Worm (Caenorhabditis elegans) whole organism, young adult: Measurements from ENCODE around the gene F36H5.4.

ENCODE experiments used
- F33H1.4 ChIP-seq: fragments of 200-800 bp; sonication (Bioruptor generic); IDR thresholded peaks from 2 replicates; pipeline ENCODE4 v1.3.6; 2022; ENCODE audit warnings: missing genetic modification reagents, missing genetic modification characterization, missing compliant biosample characterization
- F57A8.1 ChIP-seq: fragments of 200-800 bp; sonication (Bioruptor generic); optimal IDR thresholded peaks from 2 replicates; lab custom pipeline; 2018; ENCODE audit warnings: mild to moderate bottlenecking, missing genetic modification characterization, moderate library complexity, missing compliant biosample characterization
- ama-1 ChIP-seq, 3 experiments: fragments of 150-350 bp in 1 of 3; sonication (generic microtip) in 2 of 3; optimal IDR thresholded peaks; 2 replicates each; lab custom pipeline; 2014 to 2018; ENCODE audit warnings: missing biosample characterization in 2 of 3, missing genetic modification characterization in 2 of 3, missing genetic modification reagents in 2 of 3
- cebp-1 ChIP-seq, 2 experiments: fragments of 200-800 bp in 1 of 2; sonication (Bioruptor generic) in 1 of 2; sonication (generic microtip) in 1 of 2; IDR thresholded peaks in 1 of 2; optimal IDR thresholded peaks in 1 of 2; 2 replicates each; pipeline versions ENCODE4 v1.3.6 to Lab custom; 2017 to 2022; ENCODE audit warnings: missing compliant biosample characterization in 2 of 2, missing genetic modification characterization in 2 of 2, mild to moderate bottlenecking in 1 of 2, missing genetic modification reagents in 1 of 2, moderate library complexity in 1 of 2
- ceh-58 ChIP-seq: fragments of 200-800 bp; sonication (Bioruptor generic); IDR thresholded peaks from 2 replicates; pipeline ENCODE4 v1.3.6; 2022; ENCODE audit warnings: missing genetic modification characterization, missing compliant biosample characterization
- dpff-1 ChIP-seq: sonication (generic microtip); optimal IDR thresholded peaks from 2 replicates; lab custom pipeline; 2017; ENCODE audit warnings: mild to moderate bottlenecking, missing genetic modification characterization, missing compliant biosample characterization
- egrh-3 ChIP-seq: fragments of 200-800 bp; sonication (Bioruptor generic); IDR thresholded peaks from 2 replicates; pipeline ENCODE4 v1.3.6; 2022; ENCODE audit warnings: missing genetic modification reagents, missing genetic modification characterization, missing compliant biosample characterization
- ekl-4 ChIP-seq: fragments of 200-800 bp; sonication (Bioruptor generic); IDR thresholded peaks from 2 replicates; pipeline ENCODE4 v1.3.6; 2022; ENCODE audit warnings: missing genetic modification reagents, missing genetic modification characterization, missing compliant biosample characterization
- ets-4 ChIP-seq: fragments of 200-800 bp; sonication (Bioruptor generic); optimal IDR thresholded peaks from 2 replicates; lab custom pipeline; 2018; ENCODE audit warnings: mild to moderate bottlenecking, missing genetic modification characterization, missing compliant biosample characterization
- fkh-3 ChIP-seq: sonication (generic microtip); optimal IDR thresholded peaks from 2 replicates; lab custom pipeline; 2016; ENCODE audit warnings: mild to moderate bottlenecking, missing genetic modification characterization, missing compliant biosample characterization
- hlh-26 ChIP-seq: fragments of 200-800 bp; sonication (Bioruptor generic); conservative IDR thresholded peaks from 2 replicates; pipeline ENCODE4 v1.3.6; 2022; ENCODE audit warnings: missing genetic modification reagents, missing genetic modification characterization, missing compliant biosample characterization
- hrde-1 ChIP-seq: sonication (generic microtip); optimal IDR thresholded peaks from 2 replicates; lab custom pipeline; 2016; ENCODE audit warnings: missing genetic modification characterization, mild to moderate bottlenecking, missing compliant biosample characterization, moderate library complexity, missing genotype, missing genetic modification reagents, borderline replicate concordance
- nhr-90 ChIP-seq: sonication (generic microtip); optimal IDR thresholded peaks from 2 replicates; lab custom pipeline; 2016; ENCODE audit warnings: missing genotype, mild to moderate bottlenecking, missing genetic modification characterization, missing compliant biosample characterization
- rec-8 ChIP-seq, 2 experiments: sonication (generic microtip); optimal IDR thresholded peaks; 2 replicates each; lab custom pipeline; 2016; ENCODE audit warnings: mild to moderate bottlenecking in 2 of 2, missing genetic modification characterization in 2 of 2, missing genetic modification reagents in 2 of 2, missing genotype in 2 of 2, missing biosample characterization in 1 of 2, missing compliant biosample characterization in 1 of 2, moderate library complexity in 1 of 2

DNA sequence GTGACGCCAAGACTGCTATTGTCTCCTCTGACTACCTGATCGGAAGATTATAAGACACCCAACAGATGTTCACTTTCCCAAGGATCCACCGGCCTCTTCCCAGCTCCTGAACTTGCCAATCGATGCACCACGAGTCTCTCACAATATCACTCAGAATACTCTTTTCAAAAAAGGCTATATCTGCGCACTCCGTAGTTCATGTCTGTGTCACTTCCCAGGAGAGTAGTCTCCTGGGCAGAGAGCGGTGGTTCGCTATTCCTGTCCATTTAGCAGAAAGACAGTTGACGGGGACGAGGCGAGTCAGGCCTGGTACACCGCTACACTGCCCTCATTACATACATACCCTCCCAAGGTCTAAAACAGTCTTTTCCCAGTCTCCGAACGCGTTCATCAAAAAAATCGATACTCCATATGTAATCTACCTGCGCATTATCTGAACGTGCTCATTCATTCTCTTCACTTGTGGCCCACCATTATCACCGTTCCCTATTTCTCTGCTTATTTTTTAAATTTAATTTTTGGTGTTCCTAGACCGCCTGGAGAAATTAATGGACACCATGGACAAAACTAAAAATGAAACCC is 46.8 kb upstream of the F36H5.4 start, which contains the start of gene btb-6:
- no peak for TF ChIP-seq hrde-1 (tag; lab: Kevin White, UChicago)
- no peak for TF ChIP-seq ama-1 (optimal IDR thresholded peaks at IDR 0.05; lab: Kevin White, UChicago)
- no peak for TF ChIP-seq ama-1 (GFP tag; optimal IDR thresholded peaks at IDR 0.05; lab: Kevin White, UChicago)
- TF ChIP-seq F33H1.4 (GFP tag; lab: Robert Waterston, UW) = no peak
- TF ChIP-seq fkh-3 (tag; lab: Kevin White, UChicago) = no peak
- no peak for TF ChIP-seq ets-4 (GFP tag; lab: Kevin White, UChicago)
- no peak for TF ChIP-seq ekl-4 (GFP tag; lab: Robert Waterston, UW)
- TF ChIP-seq F57A8.1 (GFP tag; lab: Kevin White, UChicago) = no peak
- TF ChIP-seq cebp-1 (GFP tag; IDR thresholded peaks at IDR 0.05; lab: Robert Waterston, UW) = no peak
- TF ChIP-seq cebp-1 (tag; optimal IDR thresholded peaks at IDR 0.05; lab: Kevin White, UChicago) = no peak
- no peak for TF ChIP-seq rec-8 (tag; optimal IDR thresholded peaks at IDR 0.05; lab: Kevin White, UChicago)
- no peak for TF ChIP-seq nhr-90 (tag; lab: Kevin White, UChicago)
- TF ChIP-seq ceh-58 (GFP tag; lab: Robert Waterston, UW) = no peak
- no peak for TF ChIP-seq dpff-1
- TF ChIP-seq hlh-26 = no peak
- TF ChIP-seq egrh-3 (GFP tag; lab: Robert Waterston, UW) = no peak
